Fruit fly (Drosophila melanogaster): Measurements from ENCODE around the gene CG45489.
A peak's percentile ranks its signal among the peaks of the same experiment; 100 is the strongest.
"Not testable (repeated sequence)": the region's sequence is repeated elsewhere in the genome, so short reads cannot be mapped to it uniquely, and the experiment has no call there.

The CG45489 gene

dm6 chrX:19929078-19929477 lies at the start of gene CG45489:
TSS of gene CG45489 (minus strand) at chrX:19929178.
- TF ChIP-seq CG15601 (tag; optimal IDR thresholded peaks at IDR 0.05); usp (GFP tag; optimal IDR thresholded peaks at IDR 0.05); gro (GFP tag; optimal IDR thresholded peaks at IDR 0.05): not testable (repeated sequence)

- TF ChIP-seq CG11723 (GFP tag; optimal IDR thresholded peaks at IDR 0.05) = no peak
- peak; percentile 67 for TF ChIP-seq CoRest (tag; optimal IDR thresholded peaks at IDR 0.05)
- TF ChIP-seq mam (GFP tag; optimal IDR thresholded peaks at IDR 0.05) = peak; percentile 64
- no peak for TF ChIP-seq Bteb2 (GFP tag; optimal IDR thresholded peaks at IDR 0.05)
- TF ChIP-seq Usf (GFP tag; optimal IDR thresholded peaks at IDR 0.05) = no peak
- TF ChIP-seq CG11247 (GFP tag; IDR thresholded peaks at IDR 0.05) = no peak
- TF ChIP-seq repo (GFP tag; optimal IDR thresholded peaks at IDR 0.05) = no peak
- TF ChIP-seq pum (GFP tag; optimal IDR thresholded peaks at IDR 0.05) = no peak
- TF ChIP-seq CTCF (GFP tag; optimal IDR thresholded peaks at IDR 0.05) = no peak
- TF ChIP-seq HHEX (GFP tag; optimal IDR thresholded peaks at IDR 0.05) = peak; percentile 14
- TF ChIP-seq Fer1 (GFP tag; optimal IDR thresholded peaks at IDR 0.05) = peak; percentile 26
- TF ChIP-seq bcd (GFP tag; optimal IDR thresholded peaks at IDR 0.05) = peak; percentile 24
- TF ChIP-seq dati (GFP tag; IDR thresholded peaks at IDR 0.05) = no peak
- no peak for TF ChIP-seq CG17802 (tag; optimal IDR thresholded peaks at IDR 0.05)
- TF ChIP-seq tgo (GFP tag; IDR thresholded peaks at IDR 0.05) = 0 out of 3 replicates have a peak, but pooled peaks have one; percentile 20
- peak; percentile 0 for TF ChIP-seq CG7786 (GFP tag; optimal IDR thresholded peaks at IDR 0.05)
- TF ChIP-seq sob (GFP tag; IDR thresholded peaks at IDR 0.05) = peak; percentile 33; the same call in 1 of the 2 replicates
- peak; percentile 79 for TF ChIP-seq D19A (tag; optimal IDR thresholded peaks at IDR 0.05)
- no peak for TF ChIP-seq esg (GFP tag; conservative IDR thresholded peaks at IDR 0.05)
- TF ChIP-seq CG2120 (GFP tag; optimal IDR thresholded peaks at IDR 0.05) = peak; percentile 71
- no peak for TF ChIP-seq CG11085 (GFP tag; IDR thresholded peaks at IDR 0.05)
- no peak for TF ChIP-seq wek (GFP tag; optimal IDR thresholded peaks at IDR 0.05)
- no peak for TF ChIP-seq tup (GFP tag; optimal IDR thresholded peaks at IDR 0.05)
- no peak for TF ChIP-seq Deaf1 (tag; optimal IDR thresholded peaks at IDR 0.05)
- TF ChIP-seq ewg (GFP tag; optimal IDR thresholded peaks at IDR 0.05) = no peak
- no peak for TF ChIP-seq MTF-1 (GFP tag; optimal IDR thresholded peaks at IDR 0.05; ENCODE audit: borderline replicate concordance)
- no peak for TF ChIP-seq pita (GFP tag; optimal IDR thresholded peaks at IDR 0.05)
- TF ChIP-seq CG8281 (tag; optimal IDR thresholded peaks at IDR 0.05) = no peak
- no peak for TF ChIP-seq CG1529 (GFP tag; optimal IDR thresholded peaks at IDR 0.05)
- no peak for TF ChIP-seq Dip3 (GFP tag; optimal IDR thresholded peaks at IDR 0.05)
- peak; percentile 33 for TF ChIP-seq CG10209 (GFP tag; optimal IDR thresholded peaks at IDR 0.05)
- no peak for TF ChIP-seq jumu (GFP tag; optimal IDR thresholded peaks at IDR 0.05)
- no peak for TF ChIP-seq p53 (GFP tag; optimal IDR thresholded peaks at IDR 0.05)
- no peak for TF ChIP-seq Stat92E (GFP tag; optimal IDR thresholded peaks at IDR 0.05)
- no peak for TF ChIP-seq CG8478 (optimal IDR thresholded peaks at IDR 0.05)
- no peak for TF ChIP-seq HLHmδ (GFP tag; optimal IDR thresholded peaks at IDR 0.05)
- TF ChIP-seq rib (GFP tag; IDR thresholded peaks at IDR 0.05) = no peak
- TF ChIP-seq CG13775 (GFP tag; optimal IDR thresholded peaks at IDR 0.05) = no peak
- no peak for TF ChIP-seq CG14014 (GFP tag; IDR thresholded peaks at IDR 0.05)
- TF ChIP-seq CG9817 (tag; optimal IDR thresholded peaks at IDR 0.05) = peak; percentile 58
- 0 out of 2 replicates have a peak, but pooled peaks have one; percentile 17 for TF ChIP-seq CG32532 (GFP tag; IDR thresholded peaks at IDR 0.05)
- no peak for TF ChIP-seq Ravus (GFP tag; IDR thresholded peaks at IDR 0.05)
- peak; percentile 33 for TF ChIP-seq CG1602 (GFP tag; optimal IDR thresholded peaks at IDR 0.05)
- peak; percentile 23 for TF ChIP-seq HLH54F (GFP tag; optimal IDR thresholded peaks at IDR 0.05)
- TF ChIP-seq CG10654 (GFP tag; optimal IDR thresholded peaks at IDR 0.05) = no peak
- TF ChIP-seq CG4282 (GFP tag; optimal IDR thresholded peaks at IDR 0.05) = no peak
- no peak for TF ChIP-seq Neu2 (GFP tag; optimal IDR thresholded peaks at IDR 0.05; ENCODE audit: borderline replicate concordance)
- no peak for TF ChIP-seq vnd (GFP tag; IDR thresholded peaks at IDR 0.05; ENCODE audit: partially characterized antibody)
These were observed 35.2 kb upstream of the CG45489 start for dm6 chrX:19964215-19964614.

Measured in whole organism, embryonic.